Worm (Caenorhabditis elegans): ENCODE measurements around the gene exp-2.
A peak's percentile ranks its signal among the peaks of the same experiment; 100 is the strongest.

exp-2 gene

ce11 chrV:6101243-6101898 is 29.8 kb upstream of the exp-2 start:
- TF ChIP-seq pax-1 (tag; optimal IDR thresholded peaks at IDR 0.05), result peak; percentile 10
- no peak for TF ChIP-seq hlh-30 (tag; optimal IDR thresholded peaks at IDR 0.05; ENCODE audit: insufficient read depth)

- no peak for TF ChIP-seq ceh-48 (tag; optimal IDR thresholded peaks at IDR 0.05)
- no peak for TF ChIP-seq K02D7.2 (tag; optimal IDR thresholded peaks at IDR 0.05)
- TF ChIP-seq npax-4 (tag; optimal IDR thresholded peaks at IDR 0.05), result no peak
- no peak for TF ChIP-seq ama-1 (optimal IDR thresholded peaks at IDR 0.05)
- no peak for TF ChIP-seq tbx-7 (tag; optimal IDR thresholded peaks at IDR 0.05)
- no peak for TF ChIP-seq unc-86 (tag; optimal IDR thresholded peaks at IDR 0.05)
- no peak for TF ChIP-seq hlh-30 (tag; optimal IDR thresholded peaks at IDR 0.05; ENCODE audit: insufficient read depth)
- TF ChIP-seq gmeb-2 (tag; optimal IDR thresholded peaks at IDR 0.05), result no peak
- no peak for TF ChIP-seq fkh-6 (tag; optimal IDR thresholded peaks at IDR 0.05)
- TF ChIP-seq hlh-8 (tag; optimal IDR thresholded peaks at IDR 0.05), result no peak
- TF ChIP-seq ref-2 (tag; optimal IDR thresholded peaks at IDR 0.05), result no peak
- no peak for TF ChIP-seq ceh-30 (tag; optimal IDR thresholded peaks at IDR 0.05)
- TF ChIP-seq fax-1 (tag; optimal IDR thresholded peaks at IDR 0.05), result no peak
- no peak for TF ChIP-seq ahr-1 (tag; optimal IDR thresholded peaks at IDR 0.05)
- TF ChIP-seq rnt-1 (tag; optimal IDR thresholded peaks at IDR 0.05), result no peak
Measured at ce11 chrV:6103429-6103828, 27.8 kb upstream of the exp-2 start, which contains the start of gene Y38A10A.11. TSS of gene Y38A10A.11 (minus strand) at chrV:6103529.

DNA sequence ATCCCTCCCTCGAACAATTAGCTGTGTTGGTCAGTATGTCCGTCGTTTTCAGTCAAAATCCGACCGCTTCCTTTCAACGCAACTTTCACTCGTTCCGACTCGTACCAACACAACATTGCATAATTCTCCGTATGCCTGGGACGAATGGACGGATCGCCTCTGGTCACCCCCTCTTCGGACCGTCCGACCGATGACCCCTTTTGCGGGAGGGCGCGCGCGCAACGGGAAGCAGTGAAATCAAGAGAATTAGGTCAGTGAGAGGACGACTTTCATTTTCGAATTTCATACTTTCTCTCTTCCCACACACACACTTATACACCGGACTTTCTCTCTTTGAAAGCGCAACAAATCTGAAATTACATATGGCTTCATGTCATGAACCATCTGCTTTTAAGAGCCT is 25.8 kb upstream of the exp-2 start, which contains the start of gene atf-8:
Gene atf-8, plus strand, starts transcription at position 234 of the 400 bp plus-strand sequence.
- TF ChIP-seq tbx-2 (tag; optimal IDR thresholded peaks at IDR 0.05), result peak; percentile 3
- TF ChIP-seq nfya-1 (tag; optimal IDR thresholded peaks at IDR 0.05), result peak; percentile 32
- TF ChIP-seq eyg-1 (tag; optimal IDR thresholded peaks at IDR 0.05), result no peak
- TF ChIP-seq pha-2 (tag; optimal IDR thresholded peaks at IDR 0.05), result no peak
- TF ChIP-seq syd-9 (tag; optimal IDR thresholded peaks at IDR 0.05), result no peak
- TF ChIP-seq ceh-19 (GFP tag; optimal IDR thresholded peaks at IDR 0.05), result no peak
- no peak for TF ChIP-seq odd-2 (tag; optimal IDR thresholded peaks at IDR 0.05)
- no peak for TF ChIP-seq ztf-16 (tag; optimal IDR thresholded peaks at IDR 0.05)
- TF ChIP-seq ref-2 (tag; optimal IDR thresholded peaks at IDR 0.05), result peak; percentile 74
- TF ChIP-seq pqm-1 (tag; optimal IDR thresholded peaks at IDR 0.05), result no peak
- TF ChIP-seq C38D4.7 (GFP tag; optimal IDR thresholded peaks at IDR 0.05), result no peak
- TF ChIP-seq unc-55 (GFP tag; optimal IDR thresholded peaks at IDR 0.05), result no peak
- TF ChIP-seq ttx-3 (tag; optimal IDR thresholded peaks at IDR 0.05), result no peak
- TF ChIP-seq Y22D7AL.16 (tag; optimal IDR thresholded peaks at IDR 0.05), result no peak
- no peak for TF ChIP-seq hlh-15 (tag; optimal IDR thresholded peaks at IDR 0.05)
- TF ChIP-seq T23F11.4 (GFP tag; optimal IDR thresholded peaks at IDR 0.05), result peak; percentile 42
- no peak for TF ChIP-seq ets-4 (tag; optimal IDR thresholded peaks at IDR 0.05)
- no peak for TF ChIP-seq K09A11.1 (tag; optimal IDR thresholded peaks at IDR 0.05; ENCODE audit: insufficient read depth)
- TF ChIP-seq elt-2 (tag; optimal IDR thresholded peaks at IDR 0.05), result no peak
- no peak for TF ChIP-seq hlh-6 (tag; optimal IDR thresholded peaks at IDR 0.05)
- no peak for TF ChIP-seq pag-3 (tag; optimal IDR thresholded peaks at IDR 0.05; ENCODE audit: borderline replicate concordance)
- TF ChIP-seq sox-4 (tag; optimal IDR thresholded peaks at IDR 0.05), result no peak
- no peak for TF ChIP-seq rnt-1 (tag; optimal IDR thresholded peaks at IDR 0.05)
- TF ChIP-seq che-1 (tag; optimal IDR thresholded peaks at IDR 0.05), result no peak
- TF ChIP-seq gmeb-2 (tag; optimal IDR thresholded peaks at IDR 0.05), result no peak
- TF ChIP-seq unc-42 (tag; optimal IDR thresholded peaks at IDR 0.05), result no peak
- no peak for TF ChIP-seq lim-6 (tag; optimal IDR thresholded peaks at IDR 0.05)
- TF ChIP-seq tbx-7 (tag; optimal IDR thresholded peaks at IDR 0.05), result no peak
- TF ChIP-seq ceh-31 (tag; optimal IDR thresholded peaks at IDR 0.05), result peak; percentile 14
- TF ChIP-seq ceh-34 (tag; optimal IDR thresholded peaks at IDR 0.05), result no peak
- TF ChIP-seq ceh-22 (tag; optimal IDR thresholded peaks at IDR 0.05), result no peak
- no peak for TF ChIP-seq ceh-30 (tag; optimal IDR thresholded peaks at IDR 0.05)
- no peak for TF ChIP-seq ceh-24 (tag; optimal IDR thresholded peaks at IDR 0.05)

Data from whole organism, late embryonic.